Worm (Caenorhabditis elegans) whole organism, L1 larva: ENCODE data around the gene H03E18.2.

Source experiments
- C16A3.4 ChIP-seq: fragments of 150-350 bp; optimal IDR thresholded peaks from 2 replicates; lab custom pipeline; 2014; ENCODE audit warnings: missing biosample characterization, missing genetic modification characterization
- Y116A8C.19 ChIP-seq: sonication (generic microtip); optimal IDR thresholded peaks from 2 replicates; lab custom pipeline; 2016; ENCODE audit warnings: missing compliant biosample characterization, missing genetic modification characterization, borderline replicate concordance
- alr-1 ChIP-seq: fragments of 200-800 bp; sonication (Bioruptor generic); optimal IDR thresholded peaks from 2 replicates; lab custom pipeline; 2018; ENCODE audit warnings: borderline replicate concordance, mild to moderate bottlenecking, missing genetic modification characterization, missing compliant biosample characterization
- aly-2 ChIP-seq: fragments of 150-350 bp; optimal IDR thresholded peaks from 2 replicates; lab custom pipeline; 2014; ENCODE audit warnings: missing biosample characterization, missing genetic modification characterization
- blmp-1 ChIP-seq: fragments of 150-350 bp; optimal IDR thresholded peaks from 2 replicates; lab custom pipeline; 2014; ENCODE audit warnings: missing biosample characterization, missing genetic modification characterization
- ceh-82 ChIP-seq, 3 experiments: fragments of 150-350 bp in 1 of 3; sonication (generic microtip) in 2 of 3; optimal IDR thresholded peaks; 2 replicates each; lab custom pipeline; 2014 to 2017; ENCODE audit warnings: missing biosample characterization in 3 of 3, missing genetic modification characterization in 3 of 3
- ceh-88 ChIP-seq: fragments of 200-800 bp; sonication (Bioruptor generic); IDR thresholded peaks from 2 replicates; pipeline ENCODE4 v1.3.6; 2022; ENCODE audit warnings: missing genetic modification characterization, missing compliant biosample characterization
- dpl-1 ChIP-seq, 3 experiments: fragments of 150-350 bp in 2 of 3; sonication (generic microtip) in 1 of 3; optimal IDR thresholded peaks; 2 replicates each; lab custom pipeline; 2014 to 2017; ENCODE audit warnings: missing biosample characterization in 3 of 3, missing genetic modification characterization in 3 of 3, missing genetic modification reagents in 3 of 3
- efl-1 ChIP-seq, 4 experiments: fragments of 150-350 bp; optimal IDR thresholded peaks in 3 of 4; peaks in 1 of 4; 1 replicate in 1 of 4; 2 replicates in 3 of 4; lab custom pipeline; 2014; ENCODE audit warnings: missing biosample characterization in 2 of 4, missing genetic modification characterization in 2 of 4, missing genetic modification reagents in 2 of 4
- egl-13 ChIP-seq: sonication (generic microtip); optimal IDR thresholded peaks from 2 replicates; lab custom pipeline; 2016; ENCODE audit warnings: missing genotype, missing genetic modification reagents, missing genetic modification characterization, missing compliant biosample characterization
- elt-2 ChIP-seq: sonication (generic microtip); optimal IDR thresholded peaks from 2 replicates; lab custom pipeline; 2016; ENCODE audit warnings: missing genetic modification characterization, mild to moderate bottlenecking, inconsistent platforms, missing compliant biosample characterization, missing genetic modification reagents
- ets-5 ChIP-seq: fragments of 200-800 bp; sonication (Bioruptor generic); IDR thresholded peaks from 2 replicates; pipeline ENCODE4 v1.3.6; 2022; ENCODE audit warnings: missing genetic modification characterization, missing compliant biosample characterization
- fkh-10 ChIP-seq: sonication (generic microtip); optimal IDR thresholded peaks from 2 replicates; lab custom pipeline; 2017; ENCODE audit warnings: missing biosample characterization, missing genetic modification reagents, missing genetic modification characterization
- fkh-4 ChIP-seq: sonication (generic microtip); optimal IDR thresholded peaks from 2 replicates; lab custom pipeline; 2016; ENCODE audit warnings: missing compliant biosample characterization, missing genetic modification characterization, borderline replicate concordance
- fkh-8 ChIP-seq: sonication (generic microtip); optimal IDR thresholded peaks from 2 replicates; lab custom pipeline; 2016; ENCODE audit warnings: mild to moderate bottlenecking, missing genetic modification characterization, missing compliant biosample characterization
- fos-1 ChIP-seq: fragments of 150-350 bp; optimal IDR thresholded peaks from 2 replicates; lab custom pipeline; 2014; ENCODE audit warnings: missing biosample characterization, missing genetic modification characterization
- hlh-17 ChIP-seq: fragments of 200-800 bp; sonication (Bioruptor generic); optimal IDR thresholded peaks from 2 replicates; lab custom pipeline; 2018; ENCODE audit warnings: missing genetic modification characterization, mild to moderate bottlenecking, missing compliant biosample characterization, moderate library complexity, borderline replicate concordance
- hlh-4 ChIP-seq: sonication (generic microtip); optimal IDR thresholded peaks from 2 replicates; lab custom pipeline; 2016; ENCODE audit warnings: mild to moderate bottlenecking, missing genetic modification characterization, missing compliant biosample characterization
- hpl-2 ChIP-seq: fragments of 150-350 bp; optimal IDR thresholded peaks from 2 replicates; lab custom pipeline; 2014; ENCODE audit warnings: missing biosample characterization, missing genetic modification reagents, missing genetic modification characterization
- jun-1 ChIP-seq: fragments of 150-350 bp; optimal IDR thresholded peaks from 2 replicates; lab custom pipeline; 2014; ENCODE audit warnings: missing biosample characterization, missing genetic modification reagents, missing genetic modification characterization
- lin-14 ChIP-seq: fragments of 200-800 bp; sonication (Bioruptor generic); optimal IDR thresholded peaks from 2 replicates; lab custom pipeline; 2018; ENCODE audit warnings: mild to moderate bottlenecking, missing genetic modification characterization, moderate library complexity, missing compliant biosample characterization
- lin-15B ChIP-seq: fragments of 150-350 bp; sonication (generic microtip); optimal IDR thresholded peaks from 3 replicates; lab custom pipeline; 2014; ENCODE audit warnings: missing biosample characterization, missing genetic modification characterization
- lin-35 ChIP-seq, 2 experiments: fragments of 150-350 bp; optimal IDR thresholded peaks; 2 replicates each; lab custom pipeline; 2014; ENCODE audit warnings: missing biosample characterization in 2 of 2, missing genetic modification characterization in 2 of 2, missing genetic modification reagents in 2 of 2
- lin-39 ChIP-seq: fragments of 150-350 bp; optimal IDR thresholded peaks from 2 replicates; lab custom pipeline; 2014; ENCODE audit warnings: missing biosample characterization, missing genetic modification reagents, missing genetic modification characterization
- lsy-2 ChIP-seq, 2 experiments: fragments of 150-350 bp; optimal IDR thresholded peaks; 2 replicates each; lab custom pipeline; 2014; ENCODE audit warnings: missing biosample characterization in 2 of 2, missing genetic modification characterization in 2 of 2
- mdl-1 ChIP-seq, 2 experiments: fragments of 150-350 bp; optimal IDR thresholded peaks; 2 replicates each; lab custom pipeline; 2014 to 2017; ENCODE audit warnings: missing biosample characterization in 2 of 2, missing genetic modification characterization in 2 of 2, inconsistent platforms in 1 of 2
- mef-2 ChIP-seq: fragments of 150-350 bp; optimal IDR thresholded peaks from 2 replicates; lab custom pipeline; 2014; ENCODE audit warnings: missing biosample characterization, missing genetic modification characterization
- mep-1 ChIP-seq: fragments of 150-350 bp; optimal IDR thresholded peaks from 2 replicates; lab custom pipeline; 2014; ENCODE audit warnings: missing biosample characterization, missing genetic modification characterization
- nhr-19 ChIP-seq: fragments of 200-800 bp; sonication (Bioruptor generic); conservative IDR thresholded peaks from 2 replicates; pipeline ENCODE4 v1.3.6; 2022; ENCODE audit warnings: missing genetic modification characterization, missing compliant biosample characterization
- nhr-20 ChIP-seq: sonication (generic microtip); optimal IDR thresholded peaks from 2 replicates; lab custom pipeline; 2016; ENCODE audit warnings: mild to moderate bottlenecking, missing genetic modification characterization, missing compliant biosample characterization
- nhr-71 ChIP-seq: sonication (generic microtip); optimal IDR thresholded peaks from 2 replicates; lab custom pipeline; 2016; ENCODE audit warnings: mild to moderate bottlenecking, missing genetic modification characterization, moderate library complexity, missing compliant biosample characterization
- nhr-77 ChIP-seq: fragments of 150-350 bp; optimal IDR thresholded peaks from 2 replicates; lab custom pipeline; 2014; ENCODE audit warnings: missing biosample characterization, missing genetic modification characterization
- nhr-90 ChIP-seq: sonication (generic microtip); optimal IDR thresholded peaks from 2 replicates; lab custom pipeline; 2016; ENCODE audit warnings: mild to moderate bottlenecking, missing genetic modification characterization, missing compliant biosample characterization; ENCODE audit not compliant: poor library complexity
- pqm-1 ChIP-seq: sonication (generic microtip); optimal IDR thresholded peaks from 3 replicates; lab custom pipeline; 2017; ENCODE audit warnings: missing biosample characterization, missing genetic modification characterization
- skn-1 ChIP-seq: fragments of 150-350 bp; optimal IDR thresholded peaks from 2 replicates; lab custom pipeline; 2014; ENCODE audit warnings: missing biosample characterization, missing genetic modification characterization
- sptf-1 ChIP-seq: fragments of 150-350 bp; optimal IDR thresholded peaks from 2 replicates; lab custom pipeline; 2014; ENCODE audit warnings: missing biosample characterization, missing genetic modification characterization
- sup-37 ChIP-seq: fragments of 200-800 bp; sonication (Bioruptor generic); optimal IDR thresholded peaks from 2 replicates; lab custom pipeline; 2018; ENCODE audit warnings: mild to moderate bottlenecking, missing genetic modification characterization, missing compliant biosample characterization
- tlp-1 ChIP-seq: fragments of 150-350 bp; optimal IDR thresholded peaks from 2 replicates; lab custom pipeline; 2014; ENCODE audit warnings: missing biosample characterization, missing genetic modification characterization
- unc-86 ChIP-seq: sonication (generic microtip); optimal IDR thresholded peaks from 2 replicates; lab custom pipeline; 2016; ENCODE audit warnings: missing genetic modification characterization, missing compliant biosample characterization

H03E18.2 gene

ce11 chrX:8475142-8475541 is 45.2 kb downstream of the H03E18.2 start (continued):
- TF ChIP-seq dpl-1 (GFP tag; optimal IDR thresholded peaks at IDR 0.05; lab: Kevin White, UChicago) (peak in 1 of 3 experiments; percentile 41), unc-86 (tag; lab: Kevin White, UChicago) (no peak), aly-2 (no peak), skn-1 (tag; lab: Kevin White, UChicago) (peak; percentile 27), hpl-2 (GFP tag; lab: Kevin White, UChicago) (peak; percentile 1), fkh-10 (no peak), efl-1 (optimal IDR thresholded peaks at IDR 0.05; lab: Kevin White, UChicago) (peak in 1 of 2 experiments; percentile 2), efl-1 (GFP tag; optimal IDR thresholded peaks at IDR 0.05 in 1 of 2; lab: Kevin White, UChicago) (peak in 1 of 2 experiments; percentile 80), blmp-1 (tag; lab: Kevin White, UChicago) (peak; percentile 82), fos-1 (tag; lab: Kevin White, UChicago) (no peak), sptf-1 (tag; lab: Kevin White, UChicago) (no peak), jun-1 (tag; lab: Kevin White, UChicago) (no peak), sup-37 (no peak), nhr-20 (tag; lab: Kevin White, UChicago) (peak; percentile 99), nhr-90 (tag; lab: Kevin White, UChicago) (peak; percentile 83), fkh-4 (no peak), mdl-1 (tag; optimal IDR thresholded peaks at IDR 0.05; lab: Kevin White, UChicago) (peak in 1 of 2 experiments; percentile 74), fkh-8 (tag; lab: Kevin White, UChicago) (no peak), C16A3.4 (tag; lab: Kevin White, UChicago) (peak; percentile 39), nhr-71 (tag; lab: Kevin White, UChicago) (peak; percentile 93), tlp-1 (tag; lab: Kevin White, UChicago) (no peak), egl-13 (no peak), mep-1 (tag; lab: Kevin White, UChicago) (peak; percentile 66)

DNA sequence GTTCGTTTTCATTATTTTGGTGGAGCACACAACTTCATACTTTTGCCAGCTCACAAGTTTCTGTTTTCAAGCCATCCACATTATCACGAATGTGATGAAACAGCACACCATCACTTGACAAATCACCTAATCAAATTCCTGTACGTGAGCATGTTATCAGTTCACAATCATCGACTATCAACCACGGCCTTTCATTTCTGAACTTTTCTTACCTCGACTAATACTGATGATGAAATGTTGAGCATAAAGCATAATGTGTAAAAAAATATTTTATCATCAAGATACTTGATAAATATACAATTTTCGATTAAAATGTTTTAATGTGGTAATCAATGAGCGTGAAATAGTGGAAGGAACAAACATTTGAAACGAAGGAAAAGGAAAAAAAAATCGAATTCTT is 46.8 kb downstream of the H03E18.2 start:
- TF ChIP-seq lin-15B (tag; lab: Kevin White, UChicago): no peak
- no peak for TF ChIP-seq hlh-17
- peak; percentile 64 for TF ChIP-seq pqm-1 (tag; lab: Kevin White, UChicago)
- TF ChIP-seq mef-2 (tag; lab: Kevin White, UChicago): no peak
- no peak for TF ChIP-seq fkh-4
- TF ChIP-seq lin-35 (GFP tag; optimal IDR thresholded peaks at IDR 0.05; lab: Kevin White, UChicago): peak in 1 of 2 experiments; percentile 46
- TF ChIP-seq lin-14: peak; percentile 12
- TF ChIP-seq elt-2 (tag; lab: Kevin White, UChicago): peak; percentile 99
- 0 out of 2 replicates have a peak, but pooled peaks have one; percentile 22 for TF ChIP-seq ceh-88
- no peak for TF ChIP-seq ceh-82 (tag; optimal IDR thresholded peaks at IDR 0.05; lab: Kevin White, UChicago)
- TF ChIP-seq jun-1 (tag; lab: Kevin White, UChicago): peak; percentile 33
- peak; percentile 56 for TF ChIP-seq nhr-20 (tag; lab: Kevin White, UChicago)
- TF ChIP-seq nhr-71 (tag; lab: Kevin White, UChicago): peak; percentile 56
- no peak for TF ChIP-seq mep-1 (tag; lab: Kevin White, UChicago)
- TF ChIP-seq nhr-19 (GFP tag; lab: Robert Waterston, UW): peak; percentile 5; the same call in 1 of the 2 replicates
- peak in 1 of 2 experiments; percentile 21 for TF ChIP-seq lsy-2 (tag; optimal IDR thresholded peaks at IDR 0.05; lab: Kevin White, UChicago)
- TF ChIP-seq nhr-90 (tag; lab: Kevin White, UChicago): peak; percentile 53

DNA sequence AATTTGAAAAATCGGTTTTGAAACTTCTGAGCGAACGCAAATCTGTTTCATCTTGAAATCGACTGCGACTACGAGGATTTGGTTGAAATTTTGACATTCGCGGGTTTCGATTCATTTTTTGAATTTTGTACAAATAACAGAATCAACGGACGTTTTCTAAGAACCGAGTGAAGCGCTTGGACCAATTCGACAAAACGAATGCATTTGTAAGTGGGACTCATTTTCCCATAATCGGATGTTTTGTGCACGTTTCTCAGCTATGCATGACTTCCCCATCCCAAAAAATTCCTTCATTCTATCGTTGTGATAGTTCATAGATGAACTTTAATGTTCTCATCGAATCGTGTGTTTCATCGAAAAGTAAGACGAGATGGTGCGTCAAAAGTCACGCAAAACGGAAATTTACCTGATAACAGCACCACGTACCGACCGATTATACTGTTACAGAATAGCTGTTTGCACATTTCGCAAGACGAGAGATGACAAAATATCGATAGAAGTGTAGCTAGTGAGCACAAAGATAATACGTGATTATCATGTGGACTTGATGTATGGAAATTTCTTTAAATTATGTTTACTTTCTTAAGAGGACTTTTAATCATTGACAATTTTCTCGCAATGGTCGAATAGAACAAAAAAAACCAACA is 50.1 kb downstream of the H03E18.2 start, which contains the start of gene mec-10:
Gene mec-10 (minus strand): TSS at position 189 of the 647 bp plus-strand sequence.
- TF ChIP-seq hlh-4 (tag; lab: Kevin White, UChicago) (no peak), hlh-17 (no peak), alr-1 (tag; lab: Kevin White, UChicago) (no peak), Y116A8C.19 (tag; lab: Kevin White, UChicago) (no peak), lin-39 (tag; lab: Kevin White, UChicago) (no peak), lin-35 (GFP tag; optimal IDR thresholded peaks at IDR 0.05; lab: Kevin White, UChicago) (peak in 1 of 2 experiments; percentile 41), efl-1 (optimal IDR thresholded peaks at IDR 0.05; lab: Kevin White, UChicago) (no peak), efl-1 (GFP tag; optimal IDR thresholded peaks at IDR 0.05 in 1 of 2; lab: Kevin White, UChicago) (peak in 1 of 2 experiments; percentile 31), elt-2 (tag; lab: Kevin White, UChicago) (peak; percentile 95), ets-5 (GFP tag; lab: Robert Waterston, UW) (no peak), pqm-1 (tag; lab: Kevin White, UChicago) (no peak), mdl-1 (tag; optimal IDR thresholded peaks at IDR 0.05; lab: Kevin White, UChicago) (peak in 1 of 2 experiments; percentile 33), jun-1 (tag; lab: Kevin White, UChicago) (no peak), nhr-77 (no peak), unc-86 (tag; lab: Kevin White, UChicago) (peak; percentile 52), nhr-71 (tag; lab: Kevin White, UChicago) (peak; percentile 14)
